Worm (Caenorhabditis elegans) whole organism, early embryonic: ENCODE measurements around the gene cca-1.

Source experiments
- ama-1 ChIP-seq: fragments of 150-350 bp; optimal IDR thresholded peaks from 2 replicates; lab custom pipeline; 2014
- flt-1 ChIP-seq: fragments of 200-800 bp; sonication (Bioruptor generic); IDR thresholded peaks from 2 replicates; pipeline ENCODE4 v1.3.6; 2022; ENCODE audit warnings: missing genetic modification characterization, missing compliant biosample characterization
- hmbx-1 ChIP-seq: sonication (generic microtip); optimal IDR thresholded peaks from 2 replicates; lab custom pipeline; 2016; ENCODE audit warnings: mild to moderate bottlenecking, missing genetic modification characterization, missing compliant biosample characterization
- hmg-4 ChIP-seq: fragments of 200-800 bp; sonication (Bioruptor generic); optimal IDR thresholded peaks from 2 replicates; lab custom pipeline; 2018; ENCODE audit warnings: mild to moderate bottlenecking, missing genetic modification characterization, missing compliant biosample characterization
- pes-1 ChIP-seq: fragments of 200-800 bp; sonication (Bioruptor generic); IDR thresholded peaks from 2 replicates; pipeline ENCODE4 v1.3.6; 2022; ENCODE audit warnings: missing genetic modification reagents, missing genetic modification characterization, missing compliant biosample characterization

ce11 chrX:7921130-7921529 is 45.4 kb upstream of the cca-1 start:
- TF ChIP-seq flt-1 (GFP tag; lab: Robert Waterston, UW) (no peak), hmbx-1 (tag; lab: Kevin White, UChicago) (no peak), ama-1 (lab: Kevin White, UChicago) (no peak), pes-1 (GFP tag; lab: Robert Waterston, UW) (no peak), hmg-4 (GFP tag; lab: Kevin White, UChicago) (no peak)
